Fruit fly (Drosophila melanogaster) whole organism, prepupa: ENCODE data around the gene CG14401.

Experiments
- Blimp-1 ChIP-seq: fragments of 200-800 bp; sonication (Bioruptor generic); optimal IDR thresholded peaks from 3 replicates; lab custom pipeline; 2017; ENCODE audit warnings: missing biosample characterization, missing genetic modification characterization, mild to moderate bottlenecking, moderate library complexity, missing genetic modification reagents
- CG10669 ChIP-seq: fragments of 200-800 bp; sonication (Bioruptor generic); optimal IDR thresholded peaks from 3 replicates; lab custom pipeline; 2018; ENCODE audit warnings: missing biosample characterization, mild to moderate bottlenecking, missing genetic modification characterization, moderate library complexity
- CG11294 ChIP-seq: fragments of 200-800 bp; sonication (Bioruptor generic); IDR thresholded peaks from 2 replicates; pipeline ENCODE4 v1.3.6; 2022; ENCODE audit warnings: missing biosample characterization, missing genetic modification characterization
- CG11762 ChIP-seq: fragments of 200-800 bp; sonication (Bioruptor generic); optimal IDR thresholded peaks from 3 replicates; lab custom pipeline; 2016; ENCODE audit warnings: missing biosample characterization, missing genetic modification characterization; ENCODE audit not compliant: insufficient read depth
- CG11902 ChIP-seq: fragments of 200-800 bp; sonication (Bioruptor generic); optimal IDR thresholded peaks from 3 replicates; lab custom pipeline; 2016; ENCODE audit warnings: missing biosample characterization, missing genetic modification characterization
- CG1621 ChIP-seq: fragments of 200-800 bp; sonication (Bioruptor generic); optimal IDR thresholded peaks from 3 replicates; lab custom pipeline; 2018; ENCODE audit warnings: missing biosample characterization, mild to moderate bottlenecking, missing genetic modification characterization
- CG3032 ChIP-seq: fragments of 200-800 bp; optimal IDR thresholded peaks from 2 replicates; lab custom pipeline; 2019; ENCODE audit warnings: missing biosample characterization, mild to moderate bottlenecking, missing genetic modification characterization, moderate library complexity
- CG31627 ChIP-seq: fragments of 200-800 bp; sonication (Bioruptor generic); optimal IDR thresholded peaks from 3 replicates; lab custom pipeline; 2016; ENCODE audit warnings: missing biosample characterization, missing genetic modification characterization
- CG32006 ChIP-seq: fragments of 200-800 bp; sonication (Bioruptor generic); optimal IDR thresholded peaks from 3 replicates; lab custom pipeline; 2017; ENCODE audit warnings: missing biosample characterization, mild to moderate bottlenecking, missing genetic modification characterization
- CG34406 ChIP-seq: fragments of 200-800 bp; sonication (Bioruptor generic); optimal IDR thresholded peaks from 3 replicates; lab custom pipeline; 2016; ENCODE audit warnings: missing biosample characterization, missing genetic modification characterization
- CG4318 ChIP-seq: fragments of 200-800 bp; sonication (Bioruptor generic); optimal IDR thresholded peaks from 3 replicates; lab custom pipeline; 2017; ENCODE audit warnings: missing biosample characterization, mild to moderate bottlenecking, missing genetic modification characterization
- CG6163 ChIP-seq: fragments of 200-800 bp; sonication (Bioruptor generic); IDR thresholded peaks from 3 replicates; pipeline ENCODE4 v1.3.6; 2022; ENCODE audit warnings: missing biosample characterization, missing genetic modification characterization
- CG6276 ChIP-seq: fragments of 200-800 bp; sonication (Bioruptor generic); optimal IDR thresholded peaks from 2 replicates; lab custom pipeline; 2017; ENCODE audit warnings: missing biosample characterization, mild to moderate bottlenecking, missing genetic modification characterization
- CG6808 ChIP-seq: fragments of 200-800 bp; sonication (Bioruptor generic); optimal IDR thresholded peaks from 3 replicates; lab custom pipeline; 2017; ENCODE audit warnings: missing biosample characterization, missing genetic modification characterization, mild to moderate bottlenecking, moderate library complexity, missing genetic modification reagents
- CG6854 ChIP-seq: fragments of 200-800 bp; sonication (Bioruptor generic); optimal IDR thresholded peaks from 2 replicates; lab custom pipeline; 2017; ENCODE audit warnings: missing biosample characterization, mild to moderate bottlenecking, missing genetic modification characterization
- CG8119 ChIP-seq: fragments of 200-800 bp; sonication (Bioruptor generic); IDR thresholded peaks from 3 replicates; pipeline ENCODE4 v1.3.6; 2022; ENCODE audit warnings: missing biosample characterization, missing genetic modification characterization
- CG8319 ChIP-seq: fragments of 200-800 bp; sonication (Bioruptor generic); optimal IDR thresholded peaks from 3 replicates; lab custom pipeline; 2016; ENCODE audit warnings: missing biosample characterization, missing genetic modification characterization
- CG8632 ChIP-seq: fragments of 200-800 bp; sonication (Bioruptor generic); optimal IDR thresholded peaks from 3 replicates; lab custom pipeline; 2016; ENCODE audit warnings: missing biosample characterization, missing genetic modification characterization
- CG9139 ChIP-seq: fragments of 200-800 bp; sonication (Bioruptor generic); optimal IDR thresholded peaks from 3 replicates; lab custom pipeline; 2017; ENCODE audit warnings: missing biosample characterization, mild to moderate bottlenecking, missing genetic modification characterization
- Eip75B ChIP-seq: fragments of 200-800 bp; sonication (Bioruptor generic); optimal IDR thresholded peaks from 3 replicates; lab custom pipeline; 2016; ENCODE audit warnings: missing biosample characterization, missing genetic modification characterization
- Ets21C ChIP-seq: fragments of 200-800 bp; sonication (Bioruptor generic); optimal IDR thresholded peaks from 3 replicates; lab custom pipeline; 2016; ENCODE audit warnings: missing biosample characterization, missing genetic modification characterization
- Ets96B ChIP-seq: fragments of 200-800 bp; optimal IDR thresholded peaks from 2 replicates; lab custom pipeline; 2019; ENCODE audit warnings: missing biosample characterization, mild to moderate bottlenecking, missing genetic modification characterization, moderate library complexity
- Hr4 ChIP-seq: fragments of 200-800 bp; sonication (Bioruptor generic); optimal IDR thresholded peaks from 3 replicates; lab custom pipeline; 2016; ENCODE audit warnings: missing biosample characterization, missing genetic modification characterization
- Lpt ChIP-seq: fragments of 200-800 bp; sonication (Bioruptor generic); optimal IDR thresholded peaks from 3 replicates; lab custom pipeline; 2016; ENCODE audit warnings: missing biosample characterization, missing genetic modification characterization
- Met ChIP-seq: fragments of 200-800 bp; sonication (Bioruptor generic); optimal IDR thresholded peaks from 3 replicates; lab custom pipeline; 2016; ENCODE audit warnings: missing biosample characterization, missing genetic modification characterization
- OdsH ChIP-seq: fragments of 200-800 bp; sonication (Bioruptor generic); optimal IDR thresholded peaks from 3 replicates; lab custom pipeline; 2016; ENCODE audit warnings: missing biosample characterization, missing genetic modification characterization
- Smox ChIP-seq: fragments of 200-800 bp; sonication (Bioruptor generic); optimal IDR thresholded peaks from 3 replicates; lab custom pipeline; 2016; ENCODE audit warnings: missing biosample characterization, missing genetic modification characterization
- Sox102F ChIP-seq: fragments of 200-800 bp; sonication (Bioruptor generic); optimal IDR thresholded peaks from 2 replicates; lab custom pipeline; 2016; ENCODE audit warnings: missing biosample characterization, mild to moderate bottlenecking, missing genetic modification characterization
- Sox15 ChIP-seq: fragments of 200-800 bp; sonication (Bioruptor generic); optimal IDR thresholded peaks from 3 replicates; lab custom pipeline; 2016; ENCODE audit warnings: missing biosample characterization, missing genetic modification characterization
- dsx ChIP-seq: fragments of 200-800 bp; optimal IDR thresholded peaks from 3 replicates; lab custom pipeline; 2019; ENCODE audit warnings: missing biosample characterization, mild to moderate bottlenecking, missing genetic modification characterization, moderate library complexity; ENCODE audit not compliant: poor library complexity, severe bottlenecking
- eg ChIP-seq: fragments of 200-800 bp; sonication (Bioruptor generic); IDR thresholded peaks from 3 replicates; pipeline ENCODE4 v1.3.6; 2022; ENCODE audit warnings: missing biosample characterization, missing genetic modification characterization
- esn ChIP-seq: fragments of 200-800 bp; sonication (Bioruptor generic); optimal IDR thresholded peaks from 2 replicates; lab custom pipeline; 2016; ENCODE audit warnings: missing biosample characterization, mild to moderate bottlenecking, missing genetic modification characterization, moderate library complexity
- fd59A ChIP-seq: fragments of 200-800 bp; sonication (Bioruptor generic); optimal IDR thresholded peaks from 2 replicates; lab custom pipeline; 2017; ENCODE audit warnings: missing biosample characterization, mild to moderate bottlenecking, missing genetic modification characterization, missing genetic modification reagents
- fkh ChIP-seq: fragments of 200-800 bp; sonication (Bioruptor generic); optimal IDR thresholded peaks from 3 replicates; lab custom pipeline; 2017; ENCODE audit warnings: missing biosample characterization, mild to moderate bottlenecking, missing genetic modification characterization, moderate library complexity
- lz ChIP-seq: fragments of 200-800 bp; sonication (Bioruptor generic); optimal IDR thresholded peaks from 3 replicates; lab custom pipeline; 2016; ENCODE audit warnings: missing biosample characterization, missing genetic modification characterization
- net ChIP-seq: fragments of 200-800 bp; sonication (Bioruptor generic); optimal IDR thresholded peaks from 3 replicates; lab custom pipeline; 2016; ENCODE audit warnings: missing biosample characterization, missing genetic modification characterization
- salr ChIP-seq, 2 experiments: fragments of 200-800 bp; sonication (Bioruptor generic); optimal IDR thresholded peaks; 3 replicates each; lab custom pipeline; 2016 to 2018; ENCODE audit warnings: missing biosample characterization in 2 of 2, missing genetic modification characterization in 2 of 2, mild to moderate bottlenecking in 1 of 2
- spab ChIP-seq: fragments of 200-800 bp; sonication (Bioruptor generic); optimal IDR thresholded peaks from 2 replicates; lab custom pipeline; 2017; ENCODE audit warnings: missing biosample characterization, mild to moderate bottlenecking, missing genetic modification characterization, missing genetic modification reagents
- ss ChIP-seq, 2 experiments: fragments of 200-800 bp; sonication (Bioruptor generic); optimal IDR thresholded peaks; 2 replicates in 1 of 2; 3 replicates in 1 of 2; lab custom pipeline; 2017 to 2018; ENCODE audit warnings: mild to moderate bottlenecking in 2 of 2, missing biosample characterization in 2 of 2, missing genetic modification characterization in 2 of 2, moderate library complexity in 1 of 2
- topi ChIP-seq: fragments of 200-800 bp; sonication (Bioruptor generic); optimal IDR thresholded peaks from 3 replicates; lab custom pipeline; 2016; ENCODE audit warnings: missing biosample characterization, missing genetic modification characterization
- vri ChIP-seq: fragments of 200-800 bp; sonication (Bioruptor generic); optimal IDR thresholded peaks from 3 replicates; lab custom pipeline; 2016; ENCODE audit warnings: missing biosample characterization, mild to moderate bottlenecking, missing genetic modification characterization

The CG14401 gene

dm6 chr2L:20881353-20882079 is 11.9 kb downstream of the CG14401 start (continued):
- no peak for TF ChIP-seq salr (GFP tag; optimal IDR thresholded peaks at IDR 0.05; lab: Kevin White, UChicago)
- TF ChIP-seq CG31627 (GFP tag; lab: Kevin White, UChicago): no peak
- no peak for TF ChIP-seq Sox15 (GFP tag; lab: Kevin White, UChicago)
- no peak for TF ChIP-seq Blimp-1 (GFP tag; lab: Kevin White, UChicago)
- TF ChIP-seq CG8119 (GFP tag; lab: Robert Waterston, UW): no peak
- TF ChIP-seq fd59A (GFP tag; lab: Kevin White, UChicago): no peak
- TF ChIP-seq CG6808 (GFP tag; lab: Kevin White, UChicago): peak; percentile 33
- peak; percentile 22 for TF ChIP-seq CG32006 (GFP tag; lab: Kevin White, UChicago)
- TF ChIP-seq CG11902 (GFP tag; lab: Kevin White, UChicago): no peak
- no peak for TF ChIP-seq CG1621 (tag; lab: Kevin White, UChicago)
- TF ChIP-seq CG8319: no peak
- TF ChIP-seq CG11762 (GFP tag; lab: Kevin White, UChicago): no peak
- TF ChIP-seq Lpt: no peak
- TF ChIP-seq CG10669 (GFP tag; lab: Kevin White, UChicago): no peak
- peak; percentile 48 for TF ChIP-seq CG9139 (GFP tag; lab: Kevin White, UChicago)
- peak; percentile 45 for TF ChIP-seq Hr4
- no peak for TF ChIP-seq esn
- no peak for TF ChIP-seq lz (GFP tag; lab: Kevin White, UChicago)
- no peak for TF ChIP-seq CG34406 (GFP tag; lab: Kevin White, UChicago)
- no peak for TF ChIP-seq Ets21C (GFP tag; lab: Kevin White, UChicago)
- TF ChIP-seq CG8632 (GFP tag; lab: Kevin White, UChicago): peak; percentile 9
- TF ChIP-seq net (GFP tag; lab: Kevin White, UChicago): peak; percentile 33
- TF ChIP-seq vri: peak; percentile 52
- TF ChIP-seq fkh: peak; percentile 77
- TF ChIP-seq CG6854 (GFP tag; lab: Kevin White, UChicago): peak; percentile 47
- TF ChIP-seq CG11294 (GFP tag; lab: Robert Waterston, UW): 0 out of 2 replicates have a peak, but pooled peaks have one; percentile 42
- no peak for TF ChIP-seq CG4318
- TF ChIP-seq CG3032: no peak
- no peak for TF ChIP-seq Ets96B
- TF ChIP-seq topi (GFP tag; lab: Kevin White, UChicago): no peak
- no peak for TF ChIP-seq dsx

- TF ChIP-seq spab (GFP tag; lab: Kevin White, UChicago) (no peak), Sox15 (GFP tag; lab: Kevin White, UChicago) (no peak), eg (GFP tag; lab: Robert Waterston, UW) (no peak), Smox (GFP tag; lab: Kevin White, UChicago) (no peak), CG1621 (tag; lab: Kevin White, UChicago) (no peak), CG6276 (GFP tag; lab: Kevin White, UChicago) (no peak), CG3032 (no peak), Eip75B (GFP tag; lab: Kevin White, UChicago) (no peak), OdsH (GFP tag; lab: Kevin White, UChicago) (no peak), CG11762 (GFP tag; lab: Kevin White, UChicago) (no peak), CG4318 (no peak), ss (GFP tag; optimal IDR thresholded peaks at IDR 0.05; lab: Kevin White, UChicago) (no peak), CG6163 (no peak), CG31627 (GFP tag; lab: Kevin White, UChicago) (no peak), Sox102F (GFP tag; lab: Kevin White, UChicago) (no peak), Met (GFP tag; lab: Kevin White, UChicago) (no peak), Lpt (no peak)
Observed at dm6 chr2L:20883097-20883496, 13.4 kb downstream of the CG14401 start.
